Worm (Caenorhabditis elegans): ENCODE results near the gene sru-18.

DNA sequence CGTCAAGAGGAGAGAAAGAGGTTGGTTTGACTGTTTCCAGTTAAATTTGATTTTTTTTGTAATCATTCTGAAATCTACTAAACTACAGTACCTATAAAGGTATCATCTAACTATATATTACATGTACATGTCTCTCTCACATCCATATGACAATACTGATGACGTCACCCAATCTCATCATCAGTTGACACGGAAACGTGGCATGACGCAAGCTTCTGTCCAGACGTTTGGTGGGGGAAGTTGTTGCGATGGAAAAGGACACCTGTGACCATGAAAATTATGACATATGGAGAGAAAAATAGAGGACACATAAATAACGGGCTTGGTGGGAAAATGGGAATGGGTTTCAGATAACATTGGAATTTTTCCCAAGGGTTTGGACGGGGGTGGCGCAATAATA lies 47.0 kb downstream of the sru-18 start:
- TF ChIP-seq pag-3 (tag; optimal IDR thresholded peaks at IDR 0.05; ENCODE audit: borderline replicate concordance) (no peak), dve-1 (tag; optimal IDR thresholded peaks at IDR 0.05) (no peak), sox-2 (GFP tag; IDR thresholded peaks at IDR 0.05) (no peak), F13H6.1 (tag; optimal IDR thresholded peaks at IDR 0.05) (no peak), fkh-6 (tag; optimal IDR thresholded peaks at IDR 0.05) (no peak), unc-86 (tag; optimal IDR thresholded peaks at IDR 0.05) (no peak), pha-4 (tag; optimal IDR thresholded peaks at IDR 0.05) (no peak), elt-2 (tag; optimal IDR thresholded peaks at IDR 0.05) (no peak), unc-3 (GFP tag; conservative IDR thresholded peaks at IDR 0.05) (no peak), unc-3 (tag; optimal IDR thresholded peaks at IDR 0.05) (no peak), tbx-2 (tag; optimal IDR thresholded peaks at IDR 0.05) (peak; percentile 7), nhr-11 (tag; optimal IDR thresholded peaks at IDR 0.05) (no peak), ama-1 (optimal IDR thresholded peaks at IDR 0.05) (no peak)
